Worm (Caenorhabditis elegans) whole organism, dauer: Measurements from ENCODE around the gene mlt-8.
"Not testable (repeated sequence)": the region's sequence is repeated elsewhere in the genome, so short reads cannot be mapped to it uniquely, and the experiment has no call there.

Experiments used
- unc-62 ChIP-seq: sonication (generic microtip); optimal IDR thresholded peaks from 2 replicates; lab custom pipeline; 2017; ENCODE audit warnings: missing biosample characterization, missing genetic modification reagents, missing genetic modification characterization

The mlt-8 gene

ce11 chrII:572010-572409 is at the start of gene mlt-8:
Gene mlt-8, minus strand, starts transcription at chrII:572110.
- no peak for TF ChIP-seq unc-62

- no peak for TF ChIP-seq unc-62
These were observed 49.2 kb upstream of the mlt-8 start for ce11 chrII:621141-621540.

DNA sequence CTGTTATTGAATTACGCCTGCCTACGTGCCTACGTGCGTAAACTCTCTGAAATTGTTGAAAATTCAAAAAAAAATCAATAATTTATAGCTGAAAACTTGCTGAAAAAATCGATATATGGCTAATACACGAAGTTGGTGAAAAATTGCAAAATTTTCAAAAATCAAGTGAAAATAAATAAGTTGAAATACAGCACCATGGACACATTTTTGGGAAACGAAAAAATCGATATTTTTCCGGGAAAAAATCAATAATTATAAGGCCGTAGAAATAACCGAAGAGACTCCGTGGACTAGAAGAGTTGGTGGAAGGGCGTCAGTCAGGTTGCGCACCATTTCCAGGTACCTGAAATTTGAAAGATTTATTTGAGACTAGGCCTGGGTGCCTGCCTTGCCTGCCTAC is 42.8 kb upstream of the mlt-8 start:
- TF ChIP-seq unc-62, result no peak

ce11 chrII:612361-612760 is 40.5 kb upstream of the mlt-8 start, which contains the start of gene clec-118:
Gene clec-118, minus strand, starts transcription at chrII:612461.
- not testable (repeated sequence) for TF ChIP-seq unc-62

- no peak for TF ChIP-seq unc-62
These were observed 36.8 kb upstream of the mlt-8 start, which contains the start of gene W04H10.1 for ce11 chrII:608757-609156. Gene W04H10.1, plus strand, starts transcription at chrII:609057.

DNA sequence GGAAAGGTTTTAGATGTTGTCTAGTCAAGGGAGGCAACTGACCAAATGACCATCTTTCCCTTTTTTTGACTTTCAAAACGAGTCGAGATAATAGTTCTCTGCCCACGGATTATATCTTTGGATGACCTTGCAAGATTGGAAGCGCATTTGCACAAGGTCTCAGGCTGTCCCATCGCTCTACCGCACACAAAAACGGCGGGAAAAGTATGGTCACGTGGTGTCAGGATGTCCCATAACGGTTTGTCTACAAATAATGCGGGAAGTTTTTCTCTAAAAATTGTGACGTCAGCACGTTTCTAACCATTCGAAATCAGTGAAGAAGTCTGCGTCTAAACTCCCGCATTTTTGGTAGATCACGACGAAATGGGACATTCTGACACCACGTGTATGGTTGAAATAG is 36.4 kb upstream of the mlt-8 start, which contains the start of gene W04H10.6:
W04H10.6 (minus strand) TSS at position 101 of the 400 bp plus-strand sequence.
- TF ChIP-seq unc-62, result no peak

DNA sequence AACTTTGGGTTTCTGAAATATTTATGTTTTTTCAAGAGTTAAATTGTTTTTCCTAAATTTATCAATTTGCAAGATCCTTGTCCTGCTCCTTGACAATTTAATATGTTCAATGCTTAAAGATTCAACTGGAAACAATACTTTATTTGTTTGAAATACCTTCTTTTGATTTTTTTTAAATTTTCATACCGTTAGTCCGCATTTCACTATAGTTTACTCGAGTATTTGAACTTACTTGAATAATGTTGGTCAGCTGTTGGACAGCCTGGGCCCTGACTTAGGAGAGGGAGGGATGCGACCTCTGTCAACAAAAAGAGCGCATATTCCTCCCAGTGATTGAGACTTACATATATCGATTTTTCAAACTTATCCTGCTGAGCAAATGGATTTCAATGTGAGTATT is 34.1 kb upstream of the mlt-8 start, which contains the start of gene W04H10.5:
W04H10.5 (plus strand) TSS at position 301 of the 400 bp plus-strand sequence.
- no peak for TF ChIP-seq unc-62

DNA sequence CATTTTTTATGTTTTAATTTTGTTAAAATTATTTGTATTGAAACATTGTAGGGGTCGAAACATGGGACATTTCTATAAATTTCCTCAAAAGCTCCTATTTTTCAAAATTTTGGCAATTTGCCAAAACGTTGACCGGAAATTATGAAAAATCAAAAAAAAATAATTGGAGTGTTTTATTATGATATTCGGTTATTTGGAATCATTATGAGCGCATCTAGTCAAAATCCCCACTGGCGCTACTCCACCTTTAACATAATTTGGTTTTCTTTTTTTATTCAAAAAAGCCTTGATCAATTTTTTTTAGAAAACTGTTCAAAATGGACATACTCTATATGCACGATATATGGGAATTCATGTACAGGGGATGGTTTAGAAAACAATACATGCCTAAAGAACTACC is 33.4 kb upstream of the mlt-8 start, which contains the start of gene W04H10.2:
W04H10.2 (plus strand) TSS at position 301 of the 400 bp plus-strand sequence.
- TF ChIP-seq unc-62, result no peak

DNA sequence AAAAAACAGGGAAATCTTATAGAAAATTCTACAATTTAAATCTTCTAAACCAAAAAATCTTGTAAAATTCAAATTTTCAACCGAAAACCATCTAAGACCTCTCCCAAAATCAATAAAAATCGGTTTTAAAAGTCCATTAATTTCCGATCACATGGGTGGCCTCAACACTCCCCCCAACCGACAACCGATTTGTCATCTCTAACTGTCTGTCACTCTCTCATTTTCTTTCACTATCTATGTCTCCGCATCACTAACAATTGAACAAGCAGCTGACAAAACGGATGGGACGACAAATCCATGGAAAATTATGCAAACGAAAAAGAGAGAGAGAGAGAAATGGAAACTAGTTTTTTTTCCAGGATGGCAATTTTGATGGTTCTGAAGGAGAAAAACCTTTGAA is 31.1 kb upstream of the mlt-8 start:
- no peak for TF ChIP-seq unc-62

DNA sequence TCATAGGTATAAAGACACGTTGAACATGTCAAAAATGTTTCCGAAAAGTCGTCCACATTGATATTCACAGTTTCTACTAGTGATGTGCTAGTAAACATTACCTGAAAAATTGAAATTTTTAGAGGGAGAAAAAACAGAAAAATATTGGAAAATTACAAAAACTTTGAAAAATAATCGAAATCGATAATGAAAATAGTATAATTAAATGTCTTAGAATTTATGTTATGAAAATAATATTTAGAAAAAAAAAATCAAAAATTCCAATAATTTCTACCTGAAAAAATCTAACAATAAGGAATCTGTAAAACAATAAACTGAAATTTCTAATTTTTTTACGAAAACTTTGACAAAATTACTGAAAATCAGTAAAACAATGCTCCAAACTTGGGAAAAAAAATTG is 30.1 kb upstream of the mlt-8 start, which contains the start of gene nhl-3:
nhl-3 (minus strand) TSS at position 101 of the 400 bp plus-strand sequence.
- TF ChIP-seq unc-62, result no peak

- TF ChIP-seq unc-62, result no peak
These were observed 29.4 kb upstream of the mlt-8 start for ce11 chrII:601305-601704.

DNA sequence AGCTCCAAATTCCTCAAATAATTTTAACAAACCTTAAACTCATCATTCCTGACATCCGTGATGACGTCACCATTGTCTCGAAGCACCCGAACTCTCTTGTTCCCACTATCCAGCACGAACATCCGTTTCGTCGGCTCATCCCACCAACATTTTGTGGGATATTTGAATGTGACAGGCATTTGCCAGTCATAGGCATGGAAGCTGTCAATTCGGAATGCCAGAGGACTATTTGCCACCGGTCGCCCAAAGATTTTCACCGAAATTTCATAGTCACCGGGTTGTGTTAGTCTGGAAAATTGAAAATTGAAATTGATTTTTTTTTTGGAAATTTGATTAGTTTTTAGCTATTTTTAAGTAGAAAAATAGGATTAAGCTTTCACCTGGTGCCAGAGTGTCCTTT is 24.8 kb upstream of the mlt-8 start:
- no peak for TF ChIP-seq unc-62

ce11 chrII:593221-593620 is 21.3 kb upstream of the mlt-8 start, which contains the start of gene W08F4.1:
Gene W08F4.1, plus strand, starts transcription at chrII:593521.
- not testable (repeated sequence) for TF ChIP-seq unc-62

DNA sequence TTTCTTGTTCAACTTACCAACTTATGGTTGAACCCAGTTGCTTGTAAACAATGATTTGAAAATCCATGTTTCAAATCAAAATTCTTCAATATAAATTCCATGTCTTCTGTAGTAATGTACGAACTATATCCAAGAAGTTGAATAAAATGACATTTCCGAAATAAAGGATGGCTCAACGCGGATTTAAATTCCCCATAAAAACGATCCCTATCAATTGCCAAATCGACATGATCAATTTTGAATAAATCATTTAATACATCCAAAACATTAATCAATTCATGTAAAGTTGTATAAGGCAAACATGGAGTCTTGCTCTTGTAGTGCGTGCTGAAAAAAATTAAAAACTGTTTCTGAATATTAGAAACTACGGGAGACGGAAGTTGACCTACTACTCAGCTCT is 19.2 kb upstream of the mlt-8 start, which contains the start of gene W08F4.10:
W08F4.10 (minus strand) TSS at position 101 of the 400 bp plus-strand sequence.
- TF ChIP-seq unc-62, result no peak

DNA sequence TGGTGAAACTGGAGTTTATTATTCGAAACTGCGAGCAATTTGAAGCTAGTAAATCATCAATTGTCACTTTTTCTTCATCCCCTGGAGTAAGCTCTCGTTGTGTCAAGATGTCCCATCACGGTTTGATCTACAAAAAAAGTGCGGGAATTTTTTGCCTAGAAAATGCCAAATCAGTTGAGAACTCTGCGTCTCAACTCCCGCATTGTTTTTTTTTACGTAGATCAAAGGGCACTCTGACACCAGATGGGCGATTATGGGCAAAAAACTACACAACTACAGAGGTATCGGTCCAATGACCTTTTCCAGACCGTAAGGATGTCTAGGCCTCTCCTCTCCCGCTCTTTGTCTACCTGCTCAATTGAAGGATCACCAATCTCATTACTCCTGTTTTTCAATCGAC is 15.6 kb upstream of the mlt-8 start, which contains the start of gene fbxb-34:
fbxb-34 (plus strand) TSS at position 301 of the 400 bp plus-strand sequence.
- TF ChIP-seq unc-62, result no peak

DNA sequence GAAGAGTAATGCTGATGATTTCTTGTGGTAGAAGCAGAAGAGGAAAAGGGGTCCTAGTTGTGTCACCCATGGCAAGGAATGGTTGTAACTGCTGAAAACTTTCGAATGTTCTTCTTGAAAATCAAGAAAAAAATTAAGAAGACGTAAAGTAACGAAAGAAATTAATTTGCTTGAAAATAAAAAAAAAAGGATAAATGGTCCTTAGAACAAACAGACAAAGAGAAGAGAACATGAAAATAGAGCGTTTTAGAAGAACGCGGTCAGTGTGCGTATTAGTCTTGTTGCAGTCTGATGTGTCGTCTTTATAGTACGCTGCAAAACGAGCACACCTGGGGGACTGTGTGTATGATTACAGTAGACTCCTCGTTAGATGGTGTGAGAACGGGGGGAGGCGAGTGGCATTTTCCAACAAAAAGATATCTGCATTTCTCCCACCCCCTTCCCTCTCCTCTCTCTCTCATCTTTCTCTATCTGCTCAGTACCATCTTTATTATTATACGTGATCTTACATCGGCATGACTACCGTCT is 12.5 kb upstream of the mlt-8 start, which contains the start of the genes W08F4.12 and W08F4.13:
W08F4.12 (minus strand) TSS at position 101 of the 528 bp plus-strand sequence.
W08F4.13 (plus strand) TSS at position 478 of the 528 bp plus-strand sequence.
- no peak for TF ChIP-seq unc-62

ce11 chrII:582649-583048 is 10.7 kb upstream of the mlt-8 start, which contains the start of gene fbxb-14:
Gene fbxb-14, minus strand, starts transcription at chrII:582749.
- no peak for TF ChIP-seq unc-62

DNA sequence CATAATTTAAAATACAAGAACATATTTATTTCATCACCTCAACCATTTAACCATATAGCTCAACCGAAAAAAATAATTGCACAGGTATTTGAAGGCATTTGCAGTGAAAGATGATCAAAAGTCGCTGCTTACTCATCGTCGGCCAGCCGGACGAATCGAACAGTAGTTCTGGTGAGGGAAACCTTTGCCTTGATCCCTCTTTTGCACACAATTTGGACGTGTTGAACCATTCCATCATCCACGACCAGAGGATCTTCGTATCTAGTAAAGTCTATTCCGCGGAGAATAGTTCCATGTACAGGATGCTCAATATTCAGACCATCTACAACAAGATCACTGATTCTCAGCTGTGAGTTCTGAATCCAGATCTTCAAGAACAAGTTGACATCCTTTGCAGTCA is 10.1 kb upstream of the mlt-8 start:
- TF ChIP-seq unc-62, result no peak
